5 fruit fly cellular contexts compared by ENCODE assay signal in the genomic region with DNA sequence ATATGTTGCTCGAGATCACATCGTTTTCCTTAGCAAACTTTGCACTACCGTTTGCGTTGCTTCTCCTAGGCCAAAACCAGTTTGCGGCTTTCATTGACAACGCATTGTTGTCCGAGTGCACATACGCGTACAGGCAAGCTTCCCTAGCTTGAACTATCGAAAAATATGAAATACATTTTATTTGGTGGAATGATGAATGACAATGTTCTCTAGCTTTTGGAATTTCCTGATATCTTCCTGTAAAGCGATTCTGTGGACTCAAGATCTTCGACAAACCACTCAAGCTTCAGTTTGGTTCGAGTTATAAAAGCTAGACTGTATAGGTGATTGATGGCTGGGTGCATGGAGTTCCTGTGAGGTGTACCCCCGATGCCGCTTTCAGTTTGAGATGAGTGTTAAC.
TF ChIP-seq lines count a peak whose summit lies in the region.

No protein-coding gene starts in this region.

- TF ChIP-seq CTCF in whole organism, embryonic (GFP tag; optimal IDR thresholded peaks at IDR 0.05; lab: Kevin White, UChicago), result no peak

TF ChIP-seq in whole organism, adult, 20 proteins besides CTCF, POLR2A, EP300 and RAD21:
- no peak for TF ChIP-seq toe (GFP tag; optimal IDR thresholded peaks at IDR 0.05; lab: Kevin White, UChicago)
- TF ChIP-seq ovo (GFP tag; optimal IDR thresholded peaks at IDR 0.05; lab: Kevin White, UChicago), result no peak
- TF ChIP-seq CG7101 (tag; optimal IDR thresholded peaks at IDR 0.05; lab: Kevin White, UChicago), result peak; percentile 13
- TF ChIP-seq CG14711 (tag; optimal IDR thresholded peaks at IDR 0.05; lab: Kevin White, UChicago), result peak; percentile 21
- no peak for TF ChIP-seq tj (GFP tag; optimal IDR thresholded peaks at IDR 0.05; lab: Kevin White, UChicago)
- no peak for TF ChIP-seq cnc (optimal IDR thresholded peaks at IDR 0.05; lab: Kevin White, UChicago)
- peak; percentile 21 for TF ChIP-seq CG5204 (GFP tag; optimal IDR thresholded peaks at IDR 0.05; lab: Kevin White, UChicago)
- TF ChIP-seq kay (GFP tag; lab: Kevin White, UChicago; ENCODE audit: borderline replicate concordance), result no peak
- TF ChIP-seq Mnt (GFP tag; optimal IDR thresholded peaks at IDR 0.05; lab: Kevin White, UChicago), result no peak
- no peak for TF ChIP-seq pad (GFP tag; optimal IDR thresholded peaks at IDR 0.05; lab: Kevin White, UChicago)

TF ChIP-seq in whole organism, embryonic, 481 proteins besides CTCF, POLR2A, EP300 and RAD21 (continues in another document):
- TF ChIP-seq CG10209 (GFP tag; optimal IDR thresholded peaks at IDR 0.05; lab: Kevin White, UChicago) (peak; percentile 45), gsb-n (tag; optimal IDR thresholded peaks at IDR 0.05; lab: Kevin White, UChicago) (peak; percentile 61), Vsx1 (GFP tag; optimal IDR thresholded peaks at IDR 0.05; lab: Kevin White, UChicago) (no peak), Mad (GFP tag; optimal IDR thresholded peaks at IDR 0.05; lab: Kevin White, UChicago) (no peak), CG10431 (GFP tag; optimal IDR thresholded peaks at IDR 0.05; lab: Kevin White, UChicago) (no peak), CG1647 (GFP tag; optimal IDR thresholded peaks at IDR 0.05; lab: Kevin White, UChicago) (peak; percentile 37), sim (GFP tag; IDR thresholded peaks at IDR 0.05; lab: Robert Waterston, UW) (no peak), CG6272 (GFP tag; IDR thresholded peaks at IDR 0.05; lab: Robert Waterston, UW) (peak; percentile 59; the same call in 1 of the 2 replicates), CG17385 (GFP tag; optimal IDR thresholded peaks at IDR 0.05; lab: Kevin White, UChicago) (peak; percentile 57), hb (GFP tag; IDR thresholded peaks at IDR 0.05; lab: Robert Waterston, UW; ENCODE audit: partially characterized antibody) (no peak), tio (GFP tag; optimal IDR thresholded peaks at IDR 0.05; lab: Kevin White, UChicago) (peak; percentile 2), Doc2 (GFP tag; IDR thresholded peaks at IDR 0.05; lab: Robert Waterston, UW) (no peak), Hsf (GFP tag; optimal IDR thresholded peaks at IDR 0.05; lab: Kevin White, UChicago) (peak; percentile 56), CG7839 (tag; optimal IDR thresholded peaks at IDR 0.05; lab: Kevin White, UChicago) (peak; percentile 74), CG17568 (GFP tag; optimal IDR thresholded peaks at IDR 0.05; lab: Kevin White, UChicago) (no peak), stwl (tag; optimal IDR thresholded peaks at IDR 0.05; lab: Kevin White, UChicago) (no peak), Nf-YB (GFP tag; optimal IDR thresholded peaks at IDR 0.05; lab: Kevin White, UChicago) (no peak), CG17612 (GFP tag; IDR thresholded peaks at IDR 0.05; lab: Robert Waterston, UW) (peak; percentile 19; the same call in 1 of the 2 replicates), lmd (GFP tag; IDR thresholded peaks at IDR 0.05; lab: Robert Waterston, UW) (peak; percentile 63; the same call in 1 of the 2 replicates)

TF ChIP-seq in whole organism, prepupa, 60 proteins besides CTCF, POLR2A, EP300 and RAD21 (continues in another document):
- TF ChIP-seq achi (GFP tag; optimal IDR thresholded peaks at IDR 0.05; lab: Kevin White, UChicago) (peak; percentile 85), esn (GFP tag; optimal IDR thresholded peaks at IDR 0.05; lab: Kevin White, UChicago) (peak; percentile 33), CG34406 (GFP tag; optimal IDR thresholded peaks at IDR 0.05; lab: Kevin White, UChicago) (peak; percentile 57), Sox15 (GFP tag; optimal IDR thresholded peaks at IDR 0.05; lab: Kevin White, UChicago) (peak; percentile 54), OdsH (GFP tag; optimal IDR thresholded peaks at IDR 0.05; lab: Kevin White, UChicago) (peak; percentile 83), CG6163 (GFP tag; IDR thresholded peaks at IDR 0.05; lab: Robert Waterston, UW) (peak; percentile 92), ss (GFP tag; optimal IDR thresholded peaks at IDR 0.05; lab: Kevin White, UChicago) (peak; percentile 78 to 81), Ets96B (tag; optimal IDR thresholded peaks at IDR 0.05; lab: Kevin White, UChicago) (peak; percentile 88), lz (GFP tag; optimal IDR thresholded peaks at IDR 0.05; lab: Kevin White, UChicago) (no peak), fd85E (GFP tag; optimal IDR thresholded peaks at IDR 0.05; lab: Kevin White, UChicago) (no peak), Eip78C (GFP tag; lab: Kevin White, UChicago) (peak; percentile 96), fkh (GFP tag; optimal IDR thresholded peaks at IDR 0.05; lab: Kevin White, UChicago) (no peak), CG15336 (GFP tag; IDR thresholded peaks at IDR 0.05; lab: Robert Waterston, UW) (peak; percentile 92), Met (GFP tag; optimal IDR thresholded peaks at IDR 0.05; lab: Kevin White, UChicago) (no peak), Gug (GFP tag; IDR thresholded peaks at IDR 0.05; lab: Robert Waterston, UW) (peak; percentile 74), Sox14 (GFP tag; optimal IDR thresholded peaks at IDR 0.05; lab: Kevin White, UChicago) (peak; percentile 83), CG8319 (GFP tag; optimal IDR thresholded peaks at IDR 0.05; lab: Kevin White, UChicago) (peak; percentile 62), Ets21C (GFP tag; optimal IDR thresholded peaks at IDR 0.05; lab: Kevin White, UChicago) (no peak), cyc (GFP tag; optimal IDR thresholded peaks at IDR 0.05; lab: Kevin White, UChicago) (peak; percentile 11), CG31627 (GFP tag; optimal IDR thresholded peaks at IDR 0.05; lab: Kevin White, UChicago) (no peak), spab (GFP tag; optimal IDR thresholded peaks at IDR 0.05; lab: Kevin White, UChicago) (peak; percentile 85)

TF ChIP-seq in whole organism, pupa, 21 proteins besides CTCF, POLR2A, EP300 and RAD21:
- TF ChIP-seq CG9948 (tag; optimal IDR thresholded peaks at IDR 0.05; lab: Kevin White, UChicago) (peak; percentile 83), CG13204 (GFP tag; optimal IDR thresholded peaks at IDR 0.05; lab: Kevin White, UChicago) (peak; percentile 48), Snoo (tag; optimal IDR thresholded peaks at IDR 0.05; lab: Kevin White, UChicago) (peak; percentile 2), rn (GFP tag; IDR thresholded peaks at IDR 0.05; lab: Robert Waterston, UW) (peak; percentile 65; the same call in 1 of the 2 replicates), EcR (GFP tag; optimal IDR thresholded peaks at IDR 0.05; lab: Kevin White, UChicago) (peak; percentile 54), CG34367 (tag; optimal IDR thresholded peaks at IDR 0.05; lab: Kevin White, UChicago) (peak; percentile 85), CG17806 (tag; optimal IDR thresholded peaks at IDR 0.05; lab: Kevin White, UChicago) (peak; percentile 86), CG8301 (tag; optimal IDR thresholded peaks at IDR 0.05; lab: Kevin White, UChicago) (peak; percentile 91), fd96Ca (GFP tag; IDR thresholded peaks at IDR 0.05; lab: Robert Waterston, UW) (peak; percentile 94), Pif1B (GFP tag; optimal IDR thresholded peaks at IDR 0.05; lab: Kevin White, UChicago) (peak; percentile 86), Ets98B (GFP tag; IDR thresholded peaks at IDR 0.05; lab: Robert Waterston, UW) (peak; percentile 88), CG10348 (GFP tag; IDR thresholded peaks at IDR 0.05; lab: Robert Waterston, UW) (peak; percentile 50; the same call in 1 of the 2 replicates), D1 (tag; optimal IDR thresholded peaks at IDR 0.05; lab: Kevin White, UChicago) (peak; percentile 73), CG15710 (tag; optimal IDR thresholded peaks at IDR 0.05; lab: Kevin White, UChicago) (peak; percentile 88), gl (tag; optimal IDR thresholded peaks at IDR 0.05; lab: Kevin White, UChicago) (peak; percentile 67), CG4496 (GFP tag; IDR thresholded peaks at IDR 0.05; lab: Robert Waterston, UW) (peak; percentile 90), Pif1A (GFP tag; optimal IDR thresholded peaks at IDR 0.05; lab: Kevin White, UChicago) (peak; percentile 90), CG14655 (GFP tag; optimal IDR thresholded peaks at IDR 0.05; lab: Kevin White, UChicago) (peak; percentile 92), CG32121 (GFP tag; IDR thresholded peaks at IDR 0.05; lab: Robert Waterston, UW) (peak; percentile 81), CG12605 (GFP tag; IDR thresholded peaks at IDR 0.05; lab: Robert Waterston, UW) (peak; percentile 78), CG8159 (tag; optimal IDR thresholded peaks at IDR 0.05; lab: Kevin White, UChicago) (peak; percentile 85)

TF ChIP-seq in whole organism, wandering third instar larva, 38 proteins besides CTCF, POLR2A, EP300 and RAD21:
- TF ChIP-seq HLH106 (tag; optimal IDR thresholded peaks at IDR 0.05; lab: Kevin White, UChicago), result peak; percentile 55
- no peak for TF ChIP-seq N (GFP tag; optimal IDR thresholded peaks at IDR 0.05; lab: Kevin White, UChicago)
- TF ChIP-seq br (GFP tag; optimal IDR thresholded peaks at IDR 0.05; lab: Kevin White, UChicago), result peak; percentile 19
- peak; percentile 41 for TF ChIP-seq woc (GFP tag; optimal IDR thresholded peaks at IDR 0.05; lab: Kevin White, UChicago)
- peak; percentile 41 for TF ChIP-seq h (GFP tag; optimal IDR thresholded peaks at IDR 0.05; lab: Kevin White, UChicago)
- TF ChIP-seq foxo (GFP tag; optimal IDR thresholded peaks at IDR 0.05; lab: Kevin White, UChicago), result peak in 1 of 2 experiments; percentile 38
- peak; percentile 34 for TF ChIP-seq rgr (GFP tag; optimal IDR thresholded peaks at IDR 0.05; lab: Kevin White, UChicago)
- peak; percentile 59 for TF ChIP-seq fru (GFP tag; optimal IDR thresholded peaks at IDR 0.05; lab: Kevin White, UChicago)
- TF ChIP-seq Dfd (GFP tag; optimal IDR thresholded peaks at IDR 0.05; lab: Kevin White, UChicago), result no peak
- no peak for TF ChIP-seq CG9705 (GFP tag; optimal IDR thresholded peaks at IDR 0.05; lab: Kevin White, UChicago)
- no peak for TF ChIP-seq jim (GFP tag; optimal IDR thresholded peaks at IDR 0.05; lab: Kevin White, UChicago)
- no peak for TF ChIP-seq dl (GFP tag; optimal IDR thresholded peaks at IDR 0.05; lab: Kevin White, UChicago; ENCODE audit: insufficient read depth in 1 of 2, partially characterized antibody in 2 of 2)
- TF ChIP-seq Abd-B (GFP tag; optimal IDR thresholded peaks at IDR 0.05; lab: Kevin White, UChicago), result no peak
- no peak for TF ChIP-seq Hr78 (GFP tag; optimal IDR thresholded peaks at IDR 0.05; lab: Kevin White, UChicago)
- TF ChIP-seq ey (GFP tag; optimal IDR thresholded peaks at IDR 0.05; lab: Kevin White, UChicago), result peak; percentile 53
- peak; percentile 11 for TF ChIP-seq OdsH (GFP tag; optimal IDR thresholded peaks at IDR 0.05; lab: Kevin White, UChicago)
- no peak for TF ChIP-seq tai (GFP tag; optimal IDR thresholded peaks at IDR 0.05; lab: Kevin White, UChicago)
